Fruit fly (Drosophila melanogaster) Kc167 (cell line): ENCODE measurements around the gene mRpL48.

Source experiments
- Myc ChIP-seq: fragments of >200 bp; optimal IDR thresholded peaks from 2 replicates; lab custom pipeline; 2017; ENCODE audit warnings: missing external identifiers
- Sin3A ChIP-seq: fragments of >200 bp; optimal IDR thresholded peaks from 2 replicates; lab custom pipeline; 2018; ENCODE audit warnings: missing external identifiers
- h ChIP-seq: fragments of >200 bp; optimal IDR thresholded peaks from 3 replicates; lab custom pipeline; 2018; ENCODE audit warnings: missing external identifiers
- insv ChIP-seq: fragments of >200 bp; optimal IDR thresholded peaks from 3 replicates; lab custom pipeline; 2018; ENCODE audit warnings: missing external identifiers
- psq ChIP-seq: fragments of >200 bp; optimal IDR thresholded peaks from 2 replicates; lab custom pipeline; 2017; ENCODE audit warnings: missing external identifiers
- ttk ChIP-seq: sonication (Bioruptor generic); optimal IDR thresholded peaks from 2 replicates; lab custom pipeline; 2017; ENCODE audit warnings: missing external identifiers

Gene mRpL48

DNA sequence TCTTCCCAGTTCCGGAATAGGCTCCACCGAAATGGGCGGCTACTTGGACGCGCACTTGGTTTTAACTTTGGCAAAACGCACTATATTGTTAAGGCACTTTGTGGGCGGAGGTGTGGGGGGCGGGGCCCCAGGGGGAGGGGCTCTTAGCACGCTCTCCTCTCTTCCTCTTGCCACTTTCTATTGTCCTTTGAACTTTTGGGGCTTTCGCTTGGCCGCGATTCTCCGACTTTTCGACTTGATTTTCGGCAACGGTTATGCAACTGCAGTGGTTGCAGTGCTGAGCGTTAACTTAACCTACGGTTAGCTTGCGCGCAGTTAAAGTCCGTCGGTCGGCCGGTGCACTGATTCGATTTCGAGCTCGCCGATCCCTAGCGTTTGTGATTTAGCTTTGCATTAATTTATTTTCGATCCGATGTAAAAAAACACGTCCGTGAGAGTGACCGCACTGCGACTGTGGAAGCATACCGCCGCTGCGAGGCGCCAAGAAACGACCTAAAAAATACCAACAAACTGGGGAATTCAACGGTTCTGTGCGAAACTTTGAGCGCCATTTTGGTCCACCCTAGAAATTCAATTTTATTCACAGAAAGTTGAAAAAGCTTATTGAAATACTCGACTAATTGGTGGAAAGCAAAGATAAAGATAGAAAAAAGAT lies 13.8 kb downstream of the mRpL48 start, which contains the start of gene Rim2:
Rim2 (minus strand) TSS at position 452 of the 655 bp plus-strand sequence.
- TF ChIP-seq insv = no peak
- TF ChIP-seq psq (lab: Kevin White, UChicago) = no peak
- TF ChIP-seq Sin3A = no peak
- no peak for TF ChIP-seq h (lab: Kevin White, UChicago)
- TF ChIP-seq Myc (lab: Kevin White, UChicago) = no peak
- no peak for TF ChIP-seq ttk

DNA sequence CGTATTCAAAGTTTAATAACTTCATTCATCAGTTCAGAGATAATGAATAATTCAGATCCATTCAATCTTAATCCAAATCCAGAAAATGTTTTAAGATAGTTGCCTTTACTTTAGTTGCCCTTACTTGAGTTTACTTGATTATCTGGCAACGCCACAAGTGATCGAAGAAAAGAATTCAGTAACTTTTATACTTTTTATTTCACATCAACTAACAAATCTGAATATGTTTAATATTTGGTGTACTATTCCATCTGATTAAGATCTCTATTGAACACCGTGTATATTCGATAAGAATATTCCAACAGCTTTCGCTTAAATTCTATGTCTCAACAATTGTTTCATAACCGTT lies 14.3 kb downstream of the mRpL48 start:
- no peak for TF ChIP-seq Sin3A
- TF ChIP-seq psq (lab: Kevin White, UChicago) = no peak
- no peak for TF ChIP-seq ttk
- no peak for TF ChIP-seq Myc (lab: Kevin White, UChicago)
- TF ChIP-seq insv = no peak
- TF ChIP-seq h (lab: Kevin White, UChicago) = no peak

DNA sequence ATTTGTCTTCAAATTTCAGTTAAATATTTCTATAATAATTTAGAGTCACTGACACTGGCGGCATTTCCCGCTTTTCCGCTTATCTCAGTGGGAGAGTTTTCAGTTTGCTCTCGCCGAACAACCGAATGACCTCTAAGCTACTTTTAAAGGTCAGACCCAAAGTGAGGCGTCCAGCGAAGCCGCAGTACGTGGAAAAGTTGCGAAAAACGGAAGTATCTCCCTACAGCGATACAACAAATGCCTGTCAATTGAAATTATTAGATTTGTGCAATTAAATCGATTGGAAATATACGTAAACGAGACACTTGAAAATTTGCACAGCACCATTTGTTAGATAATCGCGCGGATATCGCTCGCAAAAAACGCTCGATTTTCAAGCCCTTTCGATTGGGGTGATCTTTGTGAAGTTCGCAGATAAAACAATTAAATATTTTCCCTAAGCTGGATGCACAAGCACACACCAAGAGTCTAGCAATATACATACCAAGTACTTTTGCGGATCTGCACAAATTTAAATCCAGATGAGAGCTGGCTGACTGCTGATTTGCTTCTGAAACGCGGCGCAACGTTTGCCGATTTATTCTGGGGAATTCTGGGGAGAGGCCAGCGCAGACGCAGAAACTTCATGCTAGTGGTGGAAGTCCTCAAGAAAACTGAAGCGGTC lies 17.0 kb downstream of the mRpL48 start:
- no peak for TF ChIP-seq Myc (lab: Kevin White, UChicago)
- TF ChIP-seq ttk = no peak
- no peak for TF ChIP-seq insv
- TF ChIP-seq Sin3A = no peak
- no peak for TF ChIP-seq h (lab: Kevin White, UChicago)
- no peak for TF ChIP-seq psq (lab: Kevin White, UChicago)

DNA sequence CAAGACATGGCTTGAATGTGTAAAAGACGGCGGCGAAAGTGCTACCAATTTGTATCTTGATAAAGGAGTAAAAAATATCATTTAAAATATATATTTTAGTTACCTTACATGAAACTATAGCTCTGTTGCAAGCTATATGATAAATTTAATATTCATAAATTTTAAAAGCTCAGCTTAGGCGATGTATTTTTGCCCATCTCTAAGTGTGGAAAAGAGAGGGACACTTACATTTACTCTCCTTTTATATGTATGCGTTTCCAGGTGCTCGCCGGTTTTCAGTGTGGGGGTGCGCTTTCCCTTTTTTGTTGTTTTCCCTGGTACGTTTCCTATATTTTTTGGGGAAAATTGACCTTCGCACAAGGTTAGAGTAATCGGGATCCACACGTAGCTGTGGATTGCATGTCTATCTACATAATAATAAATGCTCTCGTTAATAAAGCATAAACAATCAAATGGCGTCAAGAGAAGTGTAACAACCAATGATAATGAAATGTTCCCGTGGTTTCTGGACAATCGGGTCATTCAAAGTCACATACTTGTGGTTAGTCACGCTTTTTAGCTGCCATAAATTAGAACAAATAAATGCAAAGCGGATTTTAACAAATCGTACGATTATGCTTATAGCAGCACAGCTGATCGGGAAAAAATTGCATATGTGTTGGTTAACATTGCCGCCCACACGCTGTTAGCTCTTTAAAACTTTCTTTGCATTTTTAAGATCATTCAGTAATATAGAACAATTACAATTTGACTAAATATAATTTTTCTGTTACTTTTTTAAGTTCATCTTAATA lies 17.8 kb downstream of the mRpL48 start:
- no peak for TF ChIP-seq Sin3A
- no peak for TF ChIP-seq insv
- no peak for TF ChIP-seq Myc (lab: Kevin White, UChicago)
- TF ChIP-seq h (lab: Kevin White, UChicago) = no peak
- TF ChIP-seq ttk = no peak

DNA sequence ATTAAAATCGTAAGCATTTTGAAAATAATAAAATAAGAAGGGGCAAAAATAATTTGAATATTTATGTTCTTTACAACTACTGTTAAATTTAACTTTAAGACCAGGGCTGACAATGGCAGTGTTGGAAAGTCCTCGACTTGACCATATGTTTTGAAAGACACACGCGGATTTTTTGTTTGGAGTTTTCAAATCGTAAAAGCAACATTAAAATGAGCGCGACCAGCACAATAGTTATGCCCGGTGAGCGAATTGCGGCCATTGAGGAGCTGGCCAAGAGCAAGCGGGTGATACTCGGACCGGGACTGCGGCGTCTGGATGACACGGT lies 18.3 kb downstream of the mRpL48 start, which contains the start of gene Rrp40:
Rrp40 (plus strand) TSS at position 113 of the 325 bp plus-strand sequence.
- TF ChIP-seq Myc (lab: Kevin White, UChicago) (no peak), ttk (no peak), insv (no peak), h (lab: Kevin White, UChicago) (no peak), psq (lab: Kevin White, UChicago) (no peak), Sin3A (no peak)

DNA sequence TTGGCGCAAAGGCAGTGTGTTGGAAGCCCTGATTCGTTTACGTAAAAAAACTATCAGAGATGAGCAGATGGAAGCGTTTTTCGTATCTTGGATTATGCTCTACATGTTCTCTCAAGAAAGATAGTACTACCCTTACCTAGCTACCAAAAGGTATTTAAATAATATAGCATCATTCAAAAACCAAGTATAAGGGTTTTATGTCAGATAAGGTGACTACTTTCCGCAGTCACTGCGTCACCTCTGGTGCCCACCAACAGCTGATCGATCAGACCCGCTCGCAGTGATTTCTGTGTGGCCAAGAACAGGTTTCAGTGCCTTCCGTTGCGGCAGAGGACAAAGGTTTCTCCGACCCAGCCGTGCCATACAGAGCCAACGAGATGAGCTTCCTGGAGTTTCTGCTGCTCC lies 19.3 kb downstream of the mRpL48 start, which contains the start of the genes Eno and CG31937:
Eno (minus strand) TSS at position 30 of the 405 bp plus-strand sequence.
CG31937 (plus strand) TSS at position 281 of the 405 bp plus-strand sequence.
- TF ChIP-seq insv = no peak
- no peak for TF ChIP-seq ttk
- TF ChIP-seq Sin3A = no peak
- TF ChIP-seq h (lab: Kevin White, UChicago) = no peak
- no peak for TF ChIP-seq Myc (lab: Kevin White, UChicago)
- TF ChIP-seq psq (lab: Kevin White, UChicago) = no peak

DNA sequence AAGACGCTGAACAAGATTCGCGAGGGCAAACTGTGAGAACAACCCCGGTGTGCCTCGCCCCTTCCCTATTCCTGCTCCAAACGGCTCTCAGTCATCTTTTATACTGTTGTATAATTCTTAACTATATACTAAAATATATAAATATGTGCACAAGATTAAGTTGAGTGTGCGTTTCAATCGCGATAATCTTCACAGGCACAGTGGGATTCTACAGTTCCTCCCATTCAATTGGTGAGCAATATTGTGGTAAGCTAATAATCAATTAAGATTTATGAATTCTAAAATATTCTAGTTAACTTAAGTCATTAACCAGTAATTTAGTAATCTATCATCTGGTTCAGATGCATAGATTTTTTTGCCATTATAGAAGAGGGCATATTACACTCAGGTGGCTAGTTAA lies 20.7 kb downstream of the mRpL48 start:
- TF ChIP-seq psq (lab: Kevin White, UChicago) (no peak), insv (no peak), h (lab: Kevin White, UChicago) (no peak), Myc (lab: Kevin White, UChicago) (no peak), ttk (no peak), Sin3A (no peak)

DNA sequence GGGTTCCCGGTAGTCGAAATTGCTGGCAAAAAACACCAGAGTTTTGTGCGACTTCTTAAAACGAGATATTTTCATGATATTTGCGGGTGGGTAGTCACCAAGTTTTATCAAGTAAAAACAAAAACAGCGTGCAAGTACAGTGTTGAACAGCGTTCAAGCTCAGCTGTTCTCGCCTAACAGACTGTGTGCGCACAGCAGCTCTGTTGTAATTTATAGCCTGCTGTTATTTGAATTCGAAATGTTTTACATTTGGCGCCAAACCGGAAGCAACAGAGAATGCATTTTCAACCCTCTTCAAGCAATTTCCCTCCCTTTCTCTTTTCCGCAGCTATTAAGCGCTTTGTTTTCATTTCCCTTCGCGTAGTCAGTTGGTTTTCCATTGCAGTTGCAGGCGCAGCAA lies 21.9 kb downstream of the mRpL48 start, which contains the start of the genes CG17652 and CG17646:
CG17652 (minus strand) TSS at position 168 of the 400 bp plus-strand sequence.
CG17646 (plus strand) TSS at position 336 of the 400 bp plus-strand sequence.
- TF ChIP-seq Sin3A (no peak), h (lab: Kevin White, UChicago) (no peak), ttk (no peak), insv (no peak), Myc (lab: Kevin White, UChicago) (no peak), psq (lab: Kevin White, UChicago) (no peak)

DNA sequence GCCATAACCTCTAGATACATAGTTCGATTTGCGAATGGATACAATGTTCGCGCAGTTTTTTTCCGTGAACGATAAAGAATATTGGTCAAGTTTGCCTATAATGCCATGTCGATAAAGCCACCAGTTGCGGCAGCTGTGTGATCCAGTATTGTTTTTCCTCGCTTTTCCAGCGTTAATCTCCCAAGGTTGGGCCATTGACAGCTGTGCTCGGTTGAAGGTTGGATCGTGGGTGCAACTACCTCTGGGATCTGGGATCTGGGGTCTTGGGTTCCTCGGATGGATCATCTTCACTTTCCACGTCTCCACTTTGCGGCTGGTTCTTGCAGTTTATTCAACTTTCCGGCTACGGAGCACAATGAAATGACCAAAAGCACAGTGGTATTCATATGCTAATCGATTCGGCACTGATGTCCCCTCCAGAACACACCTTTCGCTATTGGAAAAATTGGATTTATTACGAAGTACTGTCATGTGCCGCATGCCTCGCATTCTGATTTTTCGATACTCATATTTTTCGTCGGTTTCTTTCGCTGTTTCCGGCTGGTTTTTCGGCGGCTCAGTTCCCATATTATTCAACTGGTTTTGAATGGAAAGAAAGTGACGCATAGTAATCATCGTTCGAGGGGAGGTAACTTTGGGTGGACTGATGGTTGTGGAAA lies 23.0 kb downstream of the mRpL48 start:
- TF ChIP-seq h (lab: Kevin White, UChicago) (no peak), Myc (lab: Kevin White, UChicago) (no peak), Sin3A (no peak)

DNA sequence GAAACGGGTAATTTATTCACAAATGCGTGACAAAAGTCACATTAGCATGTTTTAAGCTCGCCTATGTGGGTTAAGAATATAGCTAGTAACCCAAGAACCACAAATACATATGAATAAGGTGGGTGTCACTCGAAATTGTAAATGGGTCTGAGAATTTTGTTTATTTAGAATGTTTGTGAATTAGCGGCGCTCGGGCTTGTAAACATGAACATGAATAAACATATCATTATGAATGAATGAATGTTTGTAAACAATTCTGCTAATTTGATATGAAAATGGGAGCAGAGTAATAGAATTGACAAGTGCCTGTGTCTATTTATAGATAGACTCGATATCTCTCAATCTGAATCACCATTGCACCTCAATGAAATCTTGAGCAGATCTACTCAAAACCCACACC lies 24.9 kb downstream of the mRpL48 start:
- no peak for TF ChIP-seq Myc (lab: Kevin White, UChicago)
- TF ChIP-seq h (lab: Kevin White, UChicago) = no peak
- no peak for TF ChIP-seq insv
- TF ChIP-seq ttk = no peak
- no peak for TF ChIP-seq psq (lab: Kevin White, UChicago)
- no peak for TF ChIP-seq Sin3A

DNA sequence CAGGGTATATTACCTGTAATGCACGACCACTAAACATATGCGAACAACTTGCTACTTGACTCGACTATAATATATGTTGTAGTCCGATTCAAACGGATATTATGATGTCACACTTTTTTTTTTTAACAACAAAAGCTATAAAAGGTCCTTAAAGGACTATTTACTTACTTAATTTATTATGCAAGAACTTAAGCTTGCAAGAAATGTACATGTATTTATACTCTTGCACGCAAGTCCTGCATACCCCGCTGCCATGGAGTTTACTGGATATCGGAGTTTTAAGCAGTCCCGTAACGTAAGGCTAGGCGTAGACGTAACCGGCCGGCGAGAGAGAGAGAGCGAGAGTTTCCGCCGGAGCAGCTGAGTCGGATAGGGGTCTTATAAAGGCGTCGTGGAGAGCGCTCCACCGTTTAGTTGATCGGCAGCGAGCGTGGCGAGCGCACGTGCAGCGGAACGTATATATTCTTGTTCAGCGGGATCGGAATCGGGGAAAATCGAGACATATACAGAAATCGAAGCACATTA lies 26.9 kb downstream of the mRpL48 start:
- TF ChIP-seq Myc (lab: Kevin White, UChicago) (no peak), h (lab: Kevin White, UChicago) (no peak), psq (lab: Kevin White, UChicago) (no peak), Sin3A (no peak)

DNA sequence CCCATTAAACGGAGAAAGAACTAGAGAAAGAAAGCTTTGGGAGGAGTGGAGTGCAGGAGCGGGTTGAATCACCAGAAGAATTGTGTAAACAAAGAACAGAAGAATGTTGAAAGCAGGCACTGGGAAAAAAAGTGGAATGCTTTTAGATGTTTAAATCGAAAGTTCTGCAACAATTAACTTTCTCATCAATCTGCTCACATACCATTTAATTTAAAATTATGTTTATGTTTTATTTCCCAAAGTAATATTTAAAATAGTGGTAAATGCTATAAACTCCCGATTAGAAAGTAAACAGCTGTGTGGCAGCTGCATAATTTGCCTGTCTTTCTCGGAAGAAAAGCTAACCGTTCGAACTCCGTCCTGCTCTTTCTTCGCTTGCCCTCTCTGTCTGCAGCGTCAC lies 27.8 kb downstream of the mRpL48 start:
- TF ChIP-seq insv = no peak
